Fruit fly (Drosophila melanogaster): ENCODE data around the gene Clic.

The Clic gene

dm6 chrX:13817418-13818171 is 4.5 kb downstream of the Clic start (continued):
- TF ChIP-seq wor (GFP tag; IDR thresholded peaks at IDR 0.05) (no peak), NFAT (GFP tag; IDR thresholded peaks at IDR 0.05) (no peak), jigr1 (GFP tag; IDR thresholded peaks at IDR 0.05) (no peak), h (optimal IDR thresholded peaks at IDR 0.05) (no peak), ab (GFP tag; optimal IDR thresholded peaks at IDR 0.05) (no peak), CG2678 (tag; optimal IDR thresholded peaks at IDR 0.05) (peak; percentile 44), ssp (GFP tag; IDR thresholded peaks at IDR 0.05) (no peak), dm (GFP tag; optimal IDR thresholded peaks at IDR 0.05) (no peak), CG15601 (tag; optimal IDR thresholded peaks at IDR 0.05) (no peak), hth (optimal IDR thresholded peaks at IDR 0.05) (no peak), HmgD (GFP tag; optimal IDR thresholded peaks at IDR 0.05) (no peak), Sox100B (GFP tag; optimal IDR thresholded peaks at IDR 0.05) (no peak), ttk (GFP tag; IDR thresholded peaks at IDR 0.05) (no peak), pho (GFP tag; optimal IDR thresholded peaks at IDR 0.05) (peak; percentile 16), CG31224 (GFP tag; IDR thresholded peaks at IDR 0.05) (0 out of 2 replicates have a peak, but pooled peaks have one; percentile 7), ewg (GFP tag; optimal IDR thresholded peaks at IDR 0.05) (no peak), CG11504 (tag; optimal IDR thresholded peaks at IDR 0.05) (peak; percentile 59), Poxn (GFP tag; IDR thresholded peaks at IDR 0.05) (no peak), Dp (GFP tag; optimal IDR thresholded peaks at IDR 0.05) (no peak), Med (GFP tag) (peak; percentile 80), stc (GFP tag; IDR thresholded peaks at IDR 0.05) (peak; percentile 63), al (GFP tag; IDR thresholded peaks at IDR 0.05) (no peak), CG10321 (GFP tag; IDR thresholded peaks at IDR 0.05) (no peak), CG31365 (tag; optimal IDR thresholded peaks at IDR 0.05) (no peak), CG2712 (tag; optimal IDR thresholded peaks at IDR 0.05) (peak; percentile 24), Awh (GFP tag; IDR thresholded peaks at IDR 0.05) (peak; percentile 23; the same call in 1 of the 2 replicates), C15 (GFP tag; IDR thresholded peaks at IDR 0.05) (no peak), CG1602 (GFP tag; optimal IDR thresholded peaks at IDR 0.05) (peak; percentile 26), CG12155 (GFP tag; optimal IDR thresholded peaks at IDR 0.05) (no peak), CG9727 (GFP tag; optimal IDR thresholded peaks at IDR 0.05) (peak; percentile 40), Max (GFP tag; optimal IDR thresholded peaks at IDR 0.05) (no peak), CG7556 (GFP tag; optimal IDR thresholded peaks at IDR 0.05) (peak; percentile 51), CG10274 (GFP tag; optimal IDR thresholded peaks at IDR 0.05) (no peak), crol (GFP tag; IDR thresholded peaks at IDR 0.05) (no peak), CG13624 (GFP tag; optimal IDR thresholded peaks at IDR 0.05) (peak; percentile 30), usp (GFP tag; optimal IDR thresholded peaks at IDR 0.05) (no peak), Fer1 (GFP tag; optimal IDR thresholded peaks at IDR 0.05) (peak; percentile 39), CG4424 (GFP tag; optimal IDR thresholded peaks at IDR 0.05) (peak; percentile 26), CG34376 (GFP tag; optimal IDR thresholded peaks at IDR 0.05) (peak; percentile 22), hbn (GFP tag; IDR thresholded peaks at IDR 0.05; ENCODE audit: partially characterized antibody) (no peak), eve (GFP tag; optimal IDR thresholded peaks at IDR 0.05) (no peak), Bteb2 (GFP tag; optimal IDR thresholded peaks at IDR 0.05) (peak; percentile 24), cg (GFP tag; optimal IDR thresholded peaks at IDR 0.05) (peak; percentile 13), Gsc (GFP tag; IDR thresholded peaks at IDR 0.05) (no peak), emc (GFP tag; optimal IDR thresholded peaks at IDR 0.05) (no peak), CG31388 (GFP tag; optimal IDR thresholded peaks at IDR 0.05) (no peak), CG32767 (GFP tag; IDR thresholded peaks at IDR 0.05) (0 out of 2 replicates have a peak, but pooled peaks have one; percentile 26), Atf3 (GFP tag; optimal IDR thresholded peaks at IDR 0.05) (no peak), br (optimal IDR thresholded peaks at IDR 0.05) (no peak), her (GFP tag; optimal IDR thresholded peaks at IDR 0.05) (no peak), CG15073 (GFP tag; optimal IDR thresholded peaks at IDR 0.05) (no peak), CG4820 (GFP tag; optimal IDR thresholded peaks at IDR 0.05) (no peak), maf-S (GFP tag; optimal IDR thresholded peaks at IDR 0.05) (no peak)
